Worm (Caenorhabditis elegans): ENCODE data around the gene F18E9.1.

ce11 chrX:8565810-8566416 is 35.4 kb upstream of the F18E9.1 start:
- TF ChIP-seq unc-55 (GFP tag; optimal IDR thresholded peaks at IDR 0.05) = no peak
- no peak for TF ChIP-seq pha-4 (tag; optimal IDR thresholded peaks at IDR 0.05)
- peak; percentile 39 for TF ChIP-seq ceh-19 (GFP tag; optimal IDR thresholded peaks at IDR 0.05)
- TF ChIP-seq ahr-1 (tag; optimal IDR thresholded peaks at IDR 0.05) = no peak
- peak; percentile 32 for TF ChIP-seq tbx-2 (tag; optimal IDR thresholded peaks at IDR 0.05)
- TF ChIP-seq hlh-15 (tag; optimal IDR thresholded peaks at IDR 0.05) = no peak
- no peak for TF ChIP-seq pqm-1 (tag; optimal IDR thresholded peaks at IDR 0.05)

Measured in whole organism, late embryonic.